Worm (Caenorhabditis elegans) whole organism, mixed stage, embryonic: ENCODE data around the gene F13D2.1.

Experiments
- blmp-1 ChIP-seq: fragments of 150-350 bp; optimal IDR thresholded peaks from 2 replicates; lab custom pipeline; 2014; ENCODE audit warnings: missing biosample characterization, missing genetic modification characterization
- mep-1 ChIP-seq: fragments of 150-350 bp; optimal IDR thresholded peaks from 2 replicates; lab custom pipeline; 2017; ENCODE audit warnings: missing biosample characterization, missing genetic modification reagents, missing genetic modification characterization, inconsistent platforms
- nhr-76 ChIP-seq: sonication (generic microtip); optimal IDR thresholded peaks from 2 replicates; lab custom pipeline; 2017; ENCODE audit warnings: missing biosample characterization, missing genetic modification characterization
- unc-62 ChIP-seq: fragments of 150-350 bp; optimal IDR thresholded peaks from 2 replicates; lab custom pipeline; 2014; ENCODE audit warnings: missing biosample characterization, missing genetic modification reagents, missing genetic modification characterization

ce11 chrX:11114420-11114819 is 75.0 kb downstream of the F13D2.1 start:
- TF ChIP-seq blmp-1: no peak
- no peak for TF ChIP-seq unc-62 (GFP tag; lab: Kevin White, UChicago)
- TF ChIP-seq nhr-76 (tag; lab: Kevin White, UChicago): no peak
- no peak for TF ChIP-seq mep-1 (tag; lab: Kevin White, UChicago)
